Fruit fly (Drosophila melanogaster) whole organism, embryonic: ENCODE results near the gene Hsp70Ba.

Experiments
- Asciz ChIP-seq: fragments of 200-800 bp; sonication (Bioruptor generic); optimal IDR thresholded peaks from 2 replicates; lab custom pipeline; 2017; ENCODE audit warnings: missing biosample characterization, mild to moderate bottlenecking, missing genetic modification characterization, missing genetic modification reagents
- B-H1 ChIP-seq: fragments of 200-800 bp; sonication (Bioruptor generic); IDR thresholded peaks from 3 replicates; pipeline ENCODE4 v1.3.6; 2022; ENCODE audit warnings: missing biosample characterization, missing genetic modification characterization
- B-H2 ChIP-seq: fragments of 200-800 bp; sonication (Bioruptor generic); optimal IDR thresholded peaks from 2 replicates; lab custom pipeline; 2018; ENCODE audit warnings: missing biosample characterization, mild to moderate bottlenecking, missing genetic modification characterization
- Bgb ChIP-seq: fragments of 200-800 bp; sonication (Bioruptor generic); IDR thresholded peaks from 2 replicates; pipeline ENCODE4 v1.3.6; 2022; ENCODE audit warnings: missing biosample characterization, missing genetic modification characterization; ENCODE audit not compliant: partially characterized antibody
- CG12659 ChIP-seq: fragments of 200-800 bp; sonication (Bioruptor generic); optimal IDR thresholded peaks from 3 replicates; lab custom pipeline; 2017; ENCODE audit warnings: mild to moderate bottlenecking, missing biosample characterization, missing genetic modification reagents, missing genetic modification characterization
- CG13894 ChIP-seq: fragments of 200-800 bp; sonication (Bioruptor generic); optimal IDR thresholded peaks from 3 replicates; lab custom pipeline; 2018; ENCODE audit warnings: missing biosample characterization, mild to moderate bottlenecking, missing genetic modification characterization, moderate library complexity
- CG17802 ChIP-seq: fragments of 200-800 bp; sonication (Bioruptor generic); optimal IDR thresholded peaks from 2 replicates; lab custom pipeline; 2018; ENCODE audit warnings: missing biosample characterization, mild to moderate bottlenecking, missing genetic modification characterization, moderate library complexity
- CG1832 ChIP-seq: fragments of 200-800 bp; sonication (Bioruptor generic); optimal IDR thresholded peaks from 2 replicates; lab custom pipeline; 2017; ENCODE audit warnings: missing biosample characterization, mild to moderate bottlenecking, missing genetic modification characterization, inconsistent platforms
- CG32532 ChIP-seq: fragments of 200-800 bp; sonication (Bioruptor generic); IDR thresholded peaks from 2 replicates; pipeline ENCODE4 v1.3.6; 2022; ENCODE audit warnings: missing biosample characterization, missing genetic modification characterization
- CG34422 ChIP-seq: fragments of 200-800 bp; sonication (Bioruptor generic); IDR thresholded peaks from 3 replicates; pipeline ENCODE4 v1.3.6; 2022; ENCODE audit warnings: missing biosample characterization, missing genetic modification characterization
- CG3995 ChIP-seq: fragments of 200-800 bp; sonication (Bioruptor generic); optimal IDR thresholded peaks from 3 replicates; lab custom pipeline; 2016; ENCODE audit warnings: missing biosample characterization, missing genetic modification characterization
- CG4282 ChIP-seq: fragments of 200-800 bp; sonication (Bioruptor generic); optimal IDR thresholded peaks from 2 replicates; lab custom pipeline; 2016; ENCODE audit warnings: missing biosample characterization, missing genetic modification characterization
- CG4424 ChIP-seq: fragments of 200-800 bp; sonication (Bioruptor generic); optimal IDR thresholded peaks from 3 replicates; lab custom pipeline; 2016; ENCODE audit warnings: missing biosample characterization, missing genetic modification characterization
- CG4854 ChIP-seq: fragments of 200-800 bp; sonication (Bioruptor generic); optimal IDR thresholded peaks from 2 replicates; lab custom pipeline; 2016; ENCODE audit warnings: missing biosample characterization, missing genetic modification characterization, inconsistent platforms
- CG8290 ChIP-seq, 3 experiments: fragments of 200-800 bp; sonication (Bioruptor generic); optimal IDR thresholded peaks; 2 replicates each; lab custom pipeline; 2016 to 2019; ENCODE audit warnings: missing biosample characterization in 3 of 3, missing genetic modification characterization in 3 of 3, mild to moderate bottlenecking in 2 of 3, moderate library complexity in 1 of 3
- CG9437 ChIP-seq: fragments of 200-800 bp; sonication (Bioruptor generic); optimal IDR thresholded peaks from 2 replicates; lab custom pipeline; 2018; ENCODE audit warnings: missing biosample characterization, mild to moderate bottlenecking, missing genetic modification characterization
- H2.0 ChIP-seq: fragments of 200-800 bp; sonication (Bioruptor generic); IDR thresholded peaks from 2 replicates; pipeline ENCODE4 v1.3.6; 2022; ENCODE audit warnings: missing biosample characterization, missing genetic modification characterization
- HLH4C ChIP-seq: fragments of 200-800 bp; sonication (Bioruptor generic); IDR thresholded peaks from 3 replicates; pipeline ENCODE4 v1.3.6; 2022; ENCODE audit warnings: missing biosample characterization, missing genetic modification characterization; ENCODE audit not compliant: partially characterized antibody
- Hmr ChIP-seq: fragments of 200-800 bp; sonication (Bioruptor generic); optimal IDR thresholded peaks from 3 replicates; lab custom pipeline; 2017; ENCODE audit warnings: mild to moderate bottlenecking, missing biosample characterization, missing genetic modification reagents, missing genetic modification characterization
- Hr51 ChIP-seq, 2 experiments: fragments of 200-800 bp; sonication (Bioruptor generic); optimal IDR thresholded peaks; 2 replicates in 1 of 2; 3 replicates in 1 of 2; lab custom pipeline; 2016 to 2018; ENCODE audit warnings: missing biosample characterization in 2 of 2, missing genetic modification characterization in 2 of 2, mild to moderate bottlenecking in 1 of 2, moderate library complexity in 1 of 2
- Hr78 ChIP-seq, 2 experiments: fragments of 200-800 bp in 1 of 2; fragments of >200 bp in 1 of 2; sonication (Bioruptor generic) in 1 of 2; optimal IDR thresholded peaks; 2 replicates each; lab custom pipeline; 2017 to 2019; ENCODE audit warnings: missing biosample characterization in 2 of 2, missing genetic modification characterization in 2 of 2, mild to moderate bottlenecking in 1 of 2, moderate library complexity in 1 of 2
- Hsf ChIP-seq: fragments of 200-800 bp; sonication (Bioruptor generic); optimal IDR thresholded peaks from 3 replicates; lab custom pipeline; 2016; ENCODE audit warnings: missing biosample characterization, missing genetic modification characterization
- Oaz ChIP-seq: fragments of 200-800 bp; sonication (Bioruptor generic); IDR thresholded peaks from 2 replicates; pipeline ENCODE4 v1.3.6; 2022; ENCODE audit warnings: missing biosample characterization, missing genetic modification characterization
- Rfx ChIP-seq: fragments of 200-800 bp; sonication (Bioruptor generic); IDR thresholded peaks from 2 replicates; pipeline ENCODE4 v1.3.6; 2022; ENCODE audit warnings: missing biosample characterization, missing genetic modification characterization
- Side ChIP-seq: fragments of 200-800 bp; sonication (Bioruptor generic); optimal IDR thresholded peaks from 2 replicates; lab custom pipeline; 2016; ENCODE audit warnings: missing biosample characterization, missing genetic modification characterization
- Xbp1 ChIP-seq: fragments of 200-800 bp; sonication (Bioruptor generic); optimal IDR thresholded peaks from 3 replicates; lab custom pipeline; 2016; ENCODE audit warnings: missing biosample characterization, mild to moderate bottlenecking, missing genetic modification characterization
- bbx ChIP-seq: fragments of 200-800 bp; sonication (Bioruptor generic); IDR thresholded peaks from 2 replicates; pipeline ENCODE4 v1.3.6; 2022; ENCODE audit warnings: missing biosample characterization, missing genetic modification characterization; ENCODE audit not compliant: partially characterized antibody
- bowl ChIP-seq: fragments of 200-800 bp; sonication (Bioruptor generic); IDR thresholded peaks from 2 replicates; pipeline ENCODE4 v1.3.6; 2022; ENCODE audit warnings: missing biosample characterization, missing genetic modification characterization
- btn ChIP-seq: fragments of 200-800 bp; sonication (Bioruptor generic); optimal IDR thresholded peaks from 2 replicates; lab custom pipeline; 2016; ENCODE audit warnings: missing biosample characterization, missing genetic modification characterization
- corto ChIP-seq: fragments of 200-800 bp; sonication (Bioruptor generic); optimal IDR thresholded peaks from 2 replicates; lab custom pipeline; 2016; ENCODE audit warnings: missing biosample characterization, mild to moderate bottlenecking, missing genetic modification characterization, moderate library complexity
- croc ChIP-seq: fragments of 200-800 bp; sonication (Bioruptor generic); conservative IDR thresholded peaks from 3 replicates; pipeline ENCODE4 v1.3.6; 2022; ENCODE audit warnings: missing biosample characterization, missing genetic modification characterization
- da ChIP-seq: fragments of 200-800 bp; sonication (Bioruptor generic); optimal IDR thresholded peaks from 2 replicates; lab custom pipeline; 2016; ENCODE audit warnings: missing biosample characterization, missing genetic modification characterization
- fd96Cb ChIP-seq: fragments of 200-800 bp; sonication (Bioruptor generic); optimal IDR thresholded peaks from 2 replicates; lab custom pipeline; 2018; ENCODE audit warnings: missing biosample characterization, mild to moderate bottlenecking, missing genetic modification characterization, moderate library complexity
- ham ChIP-seq: fragments of 200-800 bp; sonication (Bioruptor generic); IDR thresholded peaks from 2 replicates; pipeline ENCODE4 v1.3.6; 2022; ENCODE audit warnings: missing biosample characterization, missing genetic modification characterization
- her ChIP-seq: fragments of 200-800 bp; sonication (Bioruptor generic); optimal IDR thresholded peaks from 2 replicates; lab custom pipeline; 2016; ENCODE audit warnings: missing biosample characterization, missing genetic modification characterization
- ken ChIP-seq: fragments of 200-800 bp; sonication (Bioruptor generic); IDR thresholded peaks from 3 replicates; pipeline ENCODE4 v1.3.6; 2022; ENCODE audit warnings: missing biosample characterization, missing genetic modification characterization
- lilli ChIP-seq: fragments of 200-800 bp; sonication (Bioruptor generic); optimal IDR thresholded peaks from 3 replicates; lab custom pipeline; 2016; ENCODE audit warnings: missing biosample characterization, missing genetic modification characterization
- mirr ChIP-seq: fragments of 200-800 bp; sonication (Bioruptor generic); optimal IDR thresholded peaks from 3 replicates; lab custom pipeline; 2018; ENCODE audit warnings: missing biosample characterization, mild to moderate bottlenecking, missing genetic modification characterization
- mld ChIP-seq: fragments of 200-800 bp; sonication (Bioruptor generic); IDR thresholded peaks from 3 replicates; pipeline ENCODE4 v1.3.6; 2022; ENCODE audit warnings: missing biosample characterization, missing genetic modification characterization; ENCODE audit not compliant: partially characterized antibody
- prd ChIP-seq, 3 experiments: fragments of >200 bp in 2 of 3; fragments of 200-800 bp in 1 of 3; sonication (Bioruptor generic) in 1 of 3; optimal IDR thresholded peaks in 2 of 3; IDR thresholded peaks in 1 of 3; 2 replicates in 2 of 3; 3 replicates in 1 of 3; pipeline versions ENCODE4 v1.3.6 to Lab custom; 2017 to 2022; ENCODE audit warnings: missing biosample characterization in 1 of 3, missing genetic modification characterization in 1 of 3
- rib ChIP-seq: fragments of 200-800 bp; sonication (Bioruptor generic); IDR thresholded peaks from 2 replicates; pipeline ENCODE4 v1.3.6; 2022; ENCODE audit warnings: missing biosample characterization, missing genetic modification characterization
- sd ChIP-seq: fragments of 200-800 bp; sonication (Bioruptor generic); optimal IDR thresholded peaks from 3 replicates; lab custom pipeline; 2018; ENCODE audit warnings: missing biosample characterization, mild to moderate bottlenecking, missing genetic modification characterization, moderate library complexity
- sisA ChIP-seq: fragments of 200-800 bp; sonication (Bioruptor generic); IDR thresholded peaks from 2 replicates; pipeline ENCODE4 v1.3.6; 2022; ENCODE audit warnings: missing biosample characterization, missing genetic modification characterization
- slp2 ChIP-seq: fragments of 200-800 bp; sonication (Bioruptor generic); optimal IDR thresholded peaks from 2 replicates; lab custom pipeline; 2016; ENCODE audit warnings: missing biosample characterization, missing genetic modification characterization
- so ChIP-seq: fragments of 200-800 bp; sonication (Bioruptor generic); IDR thresholded peaks from 3 replicates; pipeline ENCODE4 v1.3.6; 2022; ENCODE audit warnings: missing biosample characterization, missing genetic modification characterization
- stwl ChIP-seq: fragments of 200-800 bp; sonication (Bioruptor generic); optimal IDR thresholded peaks from 3 replicates; lab custom pipeline; 2018; ENCODE audit warnings: missing biosample characterization, mild to moderate bottlenecking, missing genetic modification characterization, moderate library complexity
- tgo ChIP-seq: fragments of 200-800 bp; sonication (Bioruptor generic); IDR thresholded peaks from 3 replicates; pipeline ENCODE4 v1.3.6; 2022; ENCODE audit warnings: missing biosample characterization, missing genetic modification characterization
- tna ChIP-seq: fragments of 200-800 bp; sonication (Bioruptor generic); IDR thresholded peaks from 2 replicates; pipeline ENCODE4 v1.3.6; 2022; ENCODE audit warnings: missing biosample characterization, missing genetic modification characterization; ENCODE audit not compliant: partially characterized antibody
- zfh1 ChIP-seq: fragments of 200-800 bp; sonication (Bioruptor generic); IDR thresholded peaks from 3 replicates; pipeline ENCODE4 v1.3.6; 2022; ENCODE audit warnings: missing biosample characterization, missing genetic modification characterization
- zfh2 ChIP-seq: fragments of 200-800 bp; sonication (Bioruptor generic); optimal IDR thresholded peaks from 2 replicates; lab custom pipeline; 2016; ENCODE audit warnings: missing biosample characterization, missing genetic modification characterization

Hsp70Ba gene

DNA sequence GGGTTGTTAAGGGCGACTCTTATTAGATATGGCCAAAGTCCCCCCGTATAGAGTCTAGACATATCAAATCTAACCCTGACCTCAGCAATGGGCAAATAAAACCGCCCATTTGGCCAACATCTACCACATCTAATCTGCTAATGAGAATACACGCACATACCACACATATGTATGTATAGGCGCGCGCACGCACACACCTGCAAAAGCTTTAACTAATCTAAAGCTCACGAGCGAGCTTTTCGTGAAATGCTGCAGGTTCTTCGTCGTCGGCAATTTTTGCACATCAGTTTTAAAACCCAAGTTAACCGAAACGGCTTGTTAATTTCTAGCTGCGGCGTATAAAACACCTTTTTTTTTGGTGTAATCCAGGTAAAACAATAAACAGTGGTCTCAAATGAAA lies 23.8 kb downstream of the Hsp70Ba start (continued):
- peak in 1 of 2 experiments; percentile 12 for TF ChIP-seq Hr78 (GFP tag; optimal IDR thresholded peaks at IDR 0.05; lab: Kevin White, UChicago)
- no peak for TF ChIP-seq CG32532 (GFP tag; lab: Robert Waterston, UW)
- no peak for TF ChIP-seq stwl (tag; lab: Kevin White, UChicago)
- TF ChIP-seq CG1832 (GFP tag; lab: Kevin White, UChicago): no peak
- TF ChIP-seq Hr51 (GFP tag; optimal IDR thresholded peaks at IDR 0.05; lab: Kevin White, UChicago): no peak
- no peak for TF ChIP-seq sisA (GFP tag; lab: Robert Waterston, UW)
- no peak for TF ChIP-seq Asciz (GFP tag; lab: Kevin White, UChicago)
- TF ChIP-seq CG13894 (tag; lab: Kevin White, UChicago): peak; percentile 30
- TF ChIP-seq HLH4C (GFP tag; lab: Robert Waterston, UW): 0 out of 3 replicates have a peak, but pooled peaks have one; percentile 19
- no peak for TF ChIP-seq tgo (GFP tag; lab: Robert Waterston, UW)
- peak; percentile 4 for TF ChIP-seq sd (tag; lab: Kevin White, UChicago)
- no peak for TF ChIP-seq ham (GFP tag; lab: Robert Waterston, UW)
- TF ChIP-seq Xbp1: no peak
- TF ChIP-seq CG17802 (tag; lab: Kevin White, UChicago): no peak
- no peak for TF ChIP-seq CG4282
- peak; percentile 49 for TF ChIP-seq B-H2
- no peak for TF ChIP-seq B-H1 (GFP tag; lab: Robert Waterston, UW)
- no peak for TF ChIP-seq CG4854
- no peak for TF ChIP-seq so (GFP tag; lab: Robert Waterston, UW)
- TF ChIP-seq Hsf (GFP tag; lab: Kevin White, UChicago): no peak
- TF ChIP-seq croc (GFP tag; lab: Robert Waterston, UW): no peak
- no peak for TF ChIP-seq slp2 (GFP tag; lab: Kevin White, UChicago)
- no peak for TF ChIP-seq CG8290 (GFP tag; optimal IDR thresholded peaks at IDR 0.05; lab: Kevin White, UChicago)
- TF ChIP-seq CG8290 (tag; optimal IDR thresholded peaks at IDR 0.05; lab: Kevin White, UChicago): peak in 1 of 2 experiments; percentile 28
- no peak for TF ChIP-seq zfh1 (GFP tag; lab: Robert Waterston, UW)
- TF ChIP-seq CG4424 (GFP tag; lab: Kevin White, UChicago): no peak
- TF ChIP-seq rib (GFP tag; lab: Robert Waterston, UW): no peak; the same call in 1 of the 2 replicates
- no peak for TF ChIP-seq H2.0 (GFP tag; lab: Robert Waterston, UW)
- no peak for TF ChIP-seq her (GFP tag; lab: Kevin White, UChicago)
- TF ChIP-seq Hmr (GFP tag; lab: Kevin White, UChicago): no peak
- no peak for TF ChIP-seq CG3995 (GFP tag; lab: Kevin White, UChicago)
- no peak for TF ChIP-seq zfh2
- TF ChIP-seq Rfx (GFP tag; lab: Robert Waterston, UW): no peak
- TF ChIP-seq CG9437 (GFP tag; lab: Kevin White, UChicago): no peak
- TF ChIP-seq Bgb (GFP tag; lab: Robert Waterston, UW): peak; percentile 20; the same call in 1 of the 2 replicates
- TF ChIP-seq mirr: peak; percentile 60
- no peak for TF ChIP-seq mld (GFP tag; lab: Robert Waterston, UW)
- peak; percentile 19; the same call in 1 of the 3 replicates for TF ChIP-seq CG34422 (GFP tag; lab: Robert Waterston, UW)
- peak; percentile 8 for TF ChIP-seq corto (GFP tag; lab: Kevin White, UChicago)
- TF ChIP-seq Side (GFP tag; lab: Kevin White, UChicago): no peak
- TF ChIP-seq CG12659 (GFP tag; lab: Kevin White, UChicago): no peak
- 0 out of 2 replicates have a peak, but pooled peaks have one; percentile 37 for TF ChIP-seq tna (GFP tag; lab: Robert Waterston, UW)
- no peak for TF ChIP-seq prd (optimal IDR thresholded peaks at IDR 0.05; lab: Kevin White, UChicago)
- no peak for TF ChIP-seq prd (GFP tag; IDR thresholded peaks at IDR 0.05; lab: Robert Waterston, UW)
- TF ChIP-seq lilli: no peak
- TF ChIP-seq Oaz (GFP tag; lab: Robert Waterston, UW): no peak
- 0 out of 2 replicates have a peak, but pooled peaks have one; percentile 6 for TF ChIP-seq bbx
- TF ChIP-seq bowl (GFP tag; lab: Robert Waterston, UW): no peak
- no peak for TF ChIP-seq ken (GFP tag; lab: Robert Waterston, UW)
- TF ChIP-seq fd96Cb (tag; lab: Kevin White, UChicago): no peak
- TF ChIP-seq da (GFP tag; lab: Kevin White, UChicago): no peak
- TF ChIP-seq btn (GFP tag; lab: Kevin White, UChicago): no peak
